Worm (Caenorhabditis elegans) whole organism, late embryonic: ENCODE data around the gene npl-4.1.

Experiments
- fax-1 ChIP-seq: sonication (generic microtip); optimal IDR thresholded peaks from 2 replicates; lab custom pipeline; 2016; ENCODE audit warnings: missing genotype, missing genetic modification characterization, missing compliant biosample characterization
- rnt-1 ChIP-seq: sonication (generic microtip); optimal IDR thresholded peaks from 2 replicates; lab custom pipeline; 2016; ENCODE audit warnings: missing genetic modification characterization, missing compliant biosample characterization
- unc-55 ChIP-seq: sonication (generic microtip); optimal IDR thresholded peaks from 2 replicates; lab custom pipeline; 2017; ENCODE audit warnings: missing biosample characterization, missing genetic modification reagents, missing genetic modification characterization

- TF ChIP-seq rnt-1 (tag; lab: Kevin White, UChicago) = no peak
- TF ChIP-seq fax-1 (tag; lab: Kevin White, UChicago) = no peak
- no peak for TF ChIP-seq unc-55
Observed at ce11 chrII:5604441-5604840, 26.7 kb upstream of the npl-4.1 start.
